Fruit fly (Drosophila melanogaster) ovary, adult (tissue): ENCODE data around the gene CG8475.

Source experiments
- CG17801 ChIP-seq: fragments of 200-800 bp; optimal IDR thresholded peaks from 2 replicates; lab custom pipeline; 2019; ENCODE audit warnings: missing biosample characterization, mild to moderate bottlenecking, missing genetic modification characterization, moderate library complexity; ENCODE audit not compliant: partially characterized antibody

CG8475 gene

DNA sequence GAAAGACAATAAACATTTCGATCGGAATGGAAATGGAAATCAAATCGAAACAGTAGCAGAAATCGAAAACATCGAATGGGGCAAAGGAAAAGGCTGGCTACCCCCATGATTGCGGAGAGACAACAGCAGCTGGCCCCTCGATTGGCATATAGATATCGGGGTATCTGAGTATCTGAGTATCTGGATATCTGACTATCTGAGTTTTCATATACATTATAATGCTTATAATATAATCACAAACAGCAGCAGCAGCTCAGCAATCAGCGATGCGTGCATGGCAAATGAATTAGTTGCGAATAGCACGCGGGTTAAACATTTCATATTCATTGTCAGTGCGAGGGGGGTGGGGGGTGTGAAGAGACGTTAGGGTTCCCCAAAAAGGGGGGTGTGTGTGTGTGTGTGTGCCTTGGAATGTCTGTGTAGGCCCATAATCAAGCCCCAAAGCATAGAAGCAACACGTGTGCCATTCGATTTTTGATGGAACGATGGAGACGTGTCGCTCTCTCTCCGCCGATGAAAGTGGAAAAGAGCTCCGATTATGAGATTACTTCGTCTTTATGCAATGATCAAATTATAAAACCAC, 26.0 kb downstream of the CG8475 start:
- TF ChIP-seq CG17801, result no peak

DNA sequence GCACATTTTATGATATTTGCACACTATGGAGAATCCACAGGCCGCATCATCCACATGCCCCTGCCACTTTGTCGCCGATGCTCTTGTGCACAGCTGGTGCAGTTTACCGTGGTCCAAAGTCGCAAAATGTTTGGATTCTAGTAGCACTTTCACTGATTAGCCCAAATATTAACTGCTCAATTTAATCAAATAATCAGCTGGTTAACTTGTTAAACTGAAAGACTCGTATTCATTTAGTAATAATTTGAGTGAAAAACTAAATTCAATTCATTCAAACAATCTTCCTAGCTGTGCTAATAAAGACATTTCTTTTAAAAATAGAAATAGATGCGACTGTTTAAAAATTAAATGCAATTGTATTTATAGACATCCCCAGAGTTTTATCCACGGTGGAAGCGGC, 28.6 kb downstream of the CG8475 start:
- no peak for TF ChIP-seq CG17801

DNA sequence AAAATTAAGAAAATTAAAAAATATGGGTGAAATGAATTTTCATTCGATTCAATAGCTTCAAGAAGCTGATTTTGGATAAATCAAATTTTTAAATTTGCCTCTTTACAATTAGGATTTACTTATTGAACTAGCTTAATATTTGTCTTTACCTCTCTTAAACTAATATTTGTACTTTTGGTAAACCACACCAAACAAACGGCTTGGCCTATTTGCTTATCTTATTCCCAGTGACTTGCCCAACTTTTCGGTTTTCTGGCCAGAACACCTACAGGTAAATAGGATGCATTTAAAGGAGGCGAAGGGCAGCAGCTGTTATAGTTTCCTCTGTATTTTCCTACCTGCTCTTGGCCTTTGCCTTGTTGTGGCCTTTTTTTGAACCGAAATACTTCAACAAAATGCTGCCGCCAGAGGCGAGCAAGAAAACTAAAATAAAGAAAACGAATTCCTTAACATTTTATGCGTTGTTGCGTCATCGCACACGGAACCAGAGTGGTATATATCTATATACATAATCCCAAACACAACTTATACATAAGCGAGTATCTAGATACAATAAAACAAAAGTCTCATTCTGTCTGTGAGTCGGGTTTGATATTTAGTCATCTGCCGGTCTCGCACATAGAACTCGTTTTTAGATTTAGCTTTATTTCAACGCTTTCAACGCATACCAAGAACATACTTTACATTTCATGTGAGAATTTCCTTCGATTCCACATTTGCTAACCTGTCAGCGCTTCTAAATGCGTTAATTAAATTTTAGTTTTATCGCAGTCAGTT, 30.7 kb downstream of the CG8475 start:
- TF ChIP-seq CG17801, result no peak

DNA sequence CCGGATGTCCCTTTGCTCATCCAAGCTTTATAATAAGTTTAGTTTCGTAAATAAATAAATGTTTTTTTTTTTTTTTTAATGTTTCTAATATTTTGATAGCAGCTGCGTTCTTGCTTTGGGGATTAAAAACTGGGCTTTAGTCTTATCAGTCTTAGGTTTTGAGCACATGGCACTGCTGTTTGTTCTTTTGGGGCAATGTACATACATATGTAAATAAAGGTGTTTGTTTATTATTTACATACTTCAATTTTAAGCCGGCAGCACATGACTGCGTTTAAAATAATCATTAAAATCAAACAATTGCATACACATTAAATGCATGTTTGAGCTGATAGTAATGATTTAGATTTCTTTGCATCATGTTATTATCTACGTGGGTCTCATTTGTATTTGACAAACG, 32.5 kb downstream of the CG8475 start:
- no peak for TF ChIP-seq CG17801

DNA sequence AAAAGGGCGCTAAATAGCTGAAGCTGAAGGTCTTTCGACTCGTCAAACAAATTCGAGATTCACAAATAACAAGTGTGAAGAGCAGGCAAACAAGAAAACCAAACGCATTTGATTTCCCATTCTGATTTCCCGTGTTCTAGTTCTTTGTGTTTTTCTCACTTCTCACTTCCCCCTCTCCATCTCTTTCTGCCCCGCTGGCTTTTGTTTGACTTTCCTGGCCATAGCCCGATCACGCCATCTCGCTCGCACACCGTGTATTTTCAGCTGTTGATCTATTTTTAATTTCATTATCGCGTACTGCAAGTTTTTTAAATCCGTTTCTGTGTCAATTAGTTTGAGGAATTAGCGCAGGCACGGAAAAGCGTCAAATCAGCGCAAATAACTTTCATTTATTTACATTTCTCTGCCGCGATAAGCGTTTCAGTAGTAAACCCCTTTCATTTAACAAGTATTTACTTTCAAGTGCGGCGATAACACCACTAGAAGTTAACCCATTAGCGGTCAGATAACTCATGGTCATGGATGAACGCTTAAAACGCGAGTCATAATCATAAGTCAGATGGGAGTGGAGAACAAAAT, 33.0 kb downstream of the CG8475 start:
- peak; percentile 11 for TF ChIP-seq CG17801

DNA sequence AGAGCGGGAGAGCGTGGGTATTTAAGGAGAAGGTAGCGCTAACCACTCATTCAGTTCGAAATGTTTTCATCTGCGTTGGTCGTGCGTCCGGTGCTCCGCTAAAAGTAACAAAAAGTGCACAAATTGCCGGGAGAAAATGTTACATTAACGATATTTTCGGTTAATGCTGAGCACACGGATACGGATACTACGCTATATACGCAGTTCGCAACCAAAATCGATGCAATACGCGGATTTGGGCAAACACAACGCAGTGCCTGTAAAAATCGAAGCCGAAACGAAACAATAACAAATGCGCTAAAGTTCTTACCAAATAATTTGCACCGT, 33.7 kb downstream of the CG8475 start, which contains the start of gene Piezo:
Piezo (plus strand) TSS at position 49 of the 327 bp plus-strand sequence.
- TF ChIP-seq CG17801, result no peak

DNA sequence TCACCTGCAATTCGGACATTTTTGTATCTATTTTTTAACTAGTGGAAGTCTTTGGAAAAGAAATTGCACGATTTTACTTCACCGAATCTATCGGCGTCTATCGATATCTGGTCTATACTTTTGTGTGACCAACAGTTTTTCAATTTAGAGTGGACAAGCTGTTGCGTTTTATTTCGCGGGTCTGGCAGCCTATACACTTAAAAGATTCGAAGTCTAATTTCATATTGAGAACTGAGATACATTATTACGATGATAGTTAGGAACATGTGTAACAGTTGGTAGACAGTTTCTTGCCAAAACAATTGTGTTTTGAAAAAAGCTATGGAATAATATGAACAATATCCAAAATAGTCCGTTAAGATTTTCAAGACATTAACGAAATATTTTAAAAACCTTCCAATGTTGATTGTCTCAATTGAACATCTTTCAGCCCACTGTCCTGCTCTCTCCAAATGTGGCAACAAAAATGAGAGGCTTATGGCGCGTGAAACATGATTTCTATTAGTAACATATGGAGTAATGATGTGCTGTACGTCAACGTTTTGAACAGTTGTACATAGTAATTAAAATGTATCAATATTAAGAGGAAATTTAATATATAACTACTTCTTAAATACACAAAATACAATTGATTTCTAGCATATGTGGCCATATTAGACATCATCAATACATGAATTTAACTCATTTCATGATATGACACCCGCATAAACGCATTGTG, 34.3 kb downstream of the CG8475 start, which contains the start of gene Acbp1:
Acbp1 (minus strand) TSS at position 146 of the 718 bp plus-strand sequence.
- TF ChIP-seq CG17801, result peak; percentile 99

DNA sequence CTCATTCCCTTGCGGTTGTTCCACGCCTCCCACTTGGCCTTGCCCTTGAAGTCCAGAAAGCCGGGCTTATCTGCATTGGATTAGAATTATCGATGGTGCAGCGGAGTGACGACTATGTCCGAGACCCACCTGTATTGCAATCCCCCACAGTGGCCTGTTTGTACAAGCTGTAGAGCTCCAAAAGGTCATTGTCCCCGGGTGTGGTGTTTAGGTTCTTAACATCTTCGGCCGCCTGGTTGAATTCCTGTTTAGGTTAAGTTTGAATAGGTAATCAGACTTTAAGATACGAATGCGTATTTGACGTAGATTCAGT, 34.8 kb downstream of the CG8475 start:
- no peak for TF ChIP-seq CG17801

DNA sequence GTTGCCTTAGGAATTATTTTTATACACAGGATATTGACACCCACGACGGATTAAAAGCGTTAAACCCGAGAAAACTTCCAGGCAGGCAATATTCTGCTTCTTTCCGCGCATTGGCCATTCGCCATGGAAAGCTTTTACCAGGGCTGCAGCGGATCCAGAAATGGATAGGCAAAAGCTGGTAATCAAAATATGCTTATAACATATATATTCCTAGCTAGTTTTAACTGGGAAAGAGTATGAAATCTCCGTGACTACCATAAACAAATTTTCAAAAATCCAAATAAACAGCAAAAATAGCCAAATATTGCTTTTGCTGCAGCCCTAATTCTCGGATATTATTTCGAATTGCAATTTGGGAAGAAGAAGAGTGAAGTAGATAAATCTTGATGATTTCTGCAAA, 37.2 kb downstream of the CG8475 start, which contains the start of the genes PAPLA1 and Rbsn-5:
PAPLA1 (minus strand) TSS at position 141 of the 400 bp plus-strand sequence.
Rbsn-5 (plus strand) TSS at position 335 of the 400 bp plus-strand sequence.
- TF ChIP-seq CG17801, result peak; percentile 92

DNA sequence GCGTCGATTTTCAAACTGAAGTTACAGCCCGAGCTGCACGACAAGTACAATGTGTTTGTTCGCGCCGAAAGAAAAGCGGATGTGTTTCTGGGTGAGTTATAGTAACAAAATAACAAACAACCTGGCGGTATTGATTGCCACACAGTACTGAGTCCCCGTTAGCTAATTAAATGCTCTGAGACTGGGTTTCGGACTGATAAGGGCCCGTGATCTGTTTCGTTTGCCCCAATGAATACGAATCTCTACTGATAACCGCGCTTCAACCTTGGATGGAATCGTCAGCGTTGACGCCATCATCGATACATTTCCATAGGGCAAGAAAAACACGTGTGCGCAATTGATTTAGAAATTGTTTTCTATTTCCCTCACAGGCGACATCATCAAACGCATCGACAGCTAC, 39.6 kb downstream of the CG8475 start:
- TF ChIP-seq CG17801, result no peak

DNA sequence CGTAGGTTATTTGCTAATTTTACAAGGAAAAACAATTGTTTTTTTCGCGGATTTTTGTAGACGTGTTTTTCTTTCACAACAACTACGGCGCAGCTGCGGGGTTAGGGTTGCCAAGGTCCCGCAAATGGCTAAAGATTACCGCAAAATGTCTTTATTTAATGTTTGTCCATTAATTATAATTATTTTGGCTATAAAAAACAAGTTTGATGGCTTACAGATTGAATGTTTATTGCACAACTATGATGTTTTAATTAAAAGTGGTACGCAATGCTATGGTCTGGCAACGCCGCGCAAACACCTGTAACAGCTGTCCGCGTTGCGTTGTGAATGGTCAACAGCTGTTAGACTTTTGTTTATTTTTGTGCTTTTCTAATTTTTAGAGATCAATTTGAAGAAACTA, 40.0 kb downstream of the CG8475 start:
- peak; percentile 65 for TF ChIP-seq CG17801

DNA sequence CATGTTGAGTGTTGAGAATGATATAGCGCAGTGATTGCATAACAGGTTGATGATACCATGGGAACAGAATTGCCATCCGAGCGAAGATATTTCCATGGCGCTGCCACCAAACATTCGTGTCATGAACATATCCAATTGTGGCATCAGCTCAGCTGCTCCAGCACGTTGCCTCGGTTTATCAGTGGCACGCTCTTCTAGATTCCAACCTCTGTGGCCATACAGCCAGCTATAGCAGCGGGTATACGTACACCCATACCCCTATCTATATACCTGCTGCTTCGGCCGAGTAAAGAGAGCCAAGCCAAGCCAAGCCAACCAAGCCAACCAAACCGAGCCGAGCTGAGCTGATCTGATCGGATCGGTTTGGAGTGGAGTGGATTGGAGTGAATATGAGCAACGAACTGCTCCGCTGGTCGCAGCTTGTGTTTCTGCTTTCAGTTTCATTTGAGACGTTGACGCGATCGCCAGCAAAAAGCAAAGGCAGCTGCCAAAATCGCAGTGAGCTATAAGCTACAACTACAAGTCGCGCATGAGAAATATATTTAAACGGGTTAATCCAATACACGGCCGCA, 48.1 kb downstream of the CG8475 start:
- no peak for TF ChIP-seq CG17801

DNA sequence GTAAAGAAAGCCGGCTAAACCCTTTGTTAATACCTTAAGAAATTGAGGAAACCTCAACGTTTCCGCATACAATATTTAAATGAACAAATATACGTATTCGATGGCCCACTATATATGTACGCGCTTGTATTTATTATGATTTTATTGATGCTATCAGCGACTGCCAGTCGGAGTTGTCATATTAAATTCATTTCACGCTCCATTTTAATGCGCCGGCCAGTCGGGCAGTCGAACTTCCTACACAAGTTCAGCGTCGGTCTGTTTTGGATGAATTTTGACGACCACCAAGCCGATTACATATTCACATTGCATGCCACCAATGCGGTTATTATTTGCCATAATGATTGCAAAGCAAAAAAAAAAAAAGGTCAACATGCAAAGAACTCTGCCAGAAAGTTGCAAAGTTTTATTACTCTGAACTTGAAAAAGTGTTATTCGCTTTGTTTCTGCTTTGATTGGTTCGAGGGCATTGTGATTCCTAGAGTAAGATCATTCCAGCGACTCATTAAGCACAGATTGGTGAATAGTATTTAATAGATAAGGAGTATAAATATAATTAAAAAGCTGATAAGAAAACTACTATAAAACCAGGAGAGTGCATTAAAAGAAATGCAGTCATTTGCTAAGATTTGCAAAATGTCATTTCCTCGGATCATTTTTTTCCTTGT, 49.6 kb downstream of the CG8475 start, which contains the start of gene CG31606:
CG31606 (plus strand) TSS at position 618 of the 668 bp plus-strand sequence.
- TF ChIP-seq CG17801, result no peak

DNA sequence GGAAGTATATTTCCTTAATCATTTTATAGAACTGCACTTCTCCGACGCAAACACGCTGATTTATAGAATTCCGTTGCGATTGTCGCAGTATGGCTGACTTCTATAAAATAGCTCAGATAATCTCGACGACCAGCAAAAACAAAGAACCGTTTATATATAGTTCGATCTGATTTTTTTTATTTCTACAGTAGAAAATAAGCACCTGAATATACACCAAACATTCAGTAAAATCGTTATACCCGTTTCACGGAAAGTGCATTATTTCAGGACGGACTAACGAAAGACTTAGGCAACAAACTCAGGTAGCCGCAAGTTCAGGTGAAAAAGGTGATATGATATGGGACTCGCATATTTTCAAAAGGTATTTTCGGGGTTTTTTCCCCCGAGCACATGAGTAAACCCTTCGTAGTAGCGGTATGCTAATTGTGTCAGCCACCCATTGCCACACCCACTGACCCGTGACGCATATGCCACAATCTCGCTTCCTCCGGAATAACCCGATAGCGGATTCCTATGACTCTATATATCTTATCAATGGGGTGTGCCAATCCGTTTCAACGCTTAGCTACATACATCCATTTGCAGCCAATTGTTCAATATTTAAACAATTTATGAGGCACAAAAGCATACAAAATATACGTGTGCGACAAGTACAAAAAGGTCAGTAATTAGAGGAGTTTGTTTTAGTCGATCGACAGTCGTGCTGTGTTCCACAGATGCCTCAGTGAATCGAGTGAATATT, 51.5 kb downstream of the CG8475 start, which contains the start of the genes CG42763 and CG43394:
CG42763 (minus strand) TSS at position 41 of the 742 bp plus-strand sequence.
CG43394 (plus strand) TSS at position 692 of the 742 bp plus-strand sequence.
- TF ChIP-seq CG17801, result no peak

DNA sequence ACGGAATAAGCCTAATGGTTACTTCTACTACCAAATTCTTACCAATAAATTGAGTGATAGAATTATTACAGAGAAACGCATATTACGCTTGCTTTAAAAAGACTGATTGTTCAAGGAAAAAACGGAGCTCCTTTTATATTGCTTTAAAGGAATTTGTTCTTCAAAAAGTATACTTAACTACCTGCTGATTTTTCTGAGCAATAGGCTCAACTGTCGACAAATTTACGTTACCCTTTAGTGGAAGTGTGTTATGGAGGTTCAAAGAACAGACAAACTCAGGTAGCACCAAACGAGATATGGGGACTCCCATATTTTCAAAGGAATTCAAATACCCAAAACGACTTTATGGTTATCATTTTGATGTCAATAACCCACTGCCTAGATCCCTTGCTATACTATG, 52.8 kb downstream of the CG8475 start, which contains the start of gene CG42762:
CG42762 (minus strand) TSS at position 101 of the 400 bp plus-strand sequence.
- no peak for TF ChIP-seq CG17801
